Worm (Caenorhabditis elegans): ENCODE results near the gene grl-14.

Gene grl-14

DNA sequence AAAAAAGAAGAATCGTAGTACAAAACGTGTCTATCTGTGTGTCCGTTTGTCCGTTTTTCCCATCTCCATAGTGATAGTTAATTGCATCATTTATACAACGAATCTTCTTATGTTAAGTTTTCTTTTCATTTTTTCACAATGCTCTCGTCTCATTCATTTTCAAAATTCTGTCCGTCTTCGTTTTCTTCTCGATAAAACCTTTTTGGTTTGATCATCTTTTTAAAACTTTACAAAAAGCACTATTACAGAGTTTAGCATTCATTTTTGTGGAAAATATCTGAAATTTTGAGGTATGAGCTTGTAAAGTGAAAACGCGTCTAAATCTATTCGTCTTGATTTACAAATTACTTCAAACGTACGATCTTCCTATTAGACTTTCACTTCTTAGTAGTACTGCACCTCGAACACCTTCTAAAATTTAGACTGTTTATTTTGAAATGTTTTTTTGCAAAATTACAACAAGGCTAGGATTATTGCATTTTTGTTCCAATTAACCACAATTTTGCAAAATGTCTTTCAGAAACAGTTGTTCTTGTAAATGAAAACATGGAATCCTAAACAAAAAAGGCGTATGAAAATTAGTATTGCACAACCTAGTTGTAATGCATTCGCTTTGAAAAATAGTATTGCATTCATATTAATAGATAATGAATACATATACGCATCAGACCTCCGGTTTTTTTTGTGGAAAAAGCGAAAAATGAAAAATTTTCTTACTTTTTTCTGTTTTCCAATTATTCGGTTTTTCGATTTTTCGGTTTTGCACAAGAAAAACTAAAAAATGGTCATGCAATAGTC lies 40.1 kb upstream of the grl-14 start:
- peak; percentile 30 to 52 for TF ChIP-seq hif-1 (tag; optimal IDR thresholded peaks at IDR 0.05)
- peak; percentile 25 for TF ChIP-seq dve-1 (tag; optimal IDR thresholded peaks at IDR 0.05; ENCODE audit: insufficient read depth)
- peak; percentile 84 for TF ChIP-seq ama-1 (optimal IDR thresholded peaks at IDR 0.05)
- no peak for TF ChIP-seq pqm-1 (tag; optimal IDR thresholded peaks at IDR 0.05)
- peak; percentile 10 for TF ChIP-seq hlh-30 (tag; optimal IDR thresholded peaks at IDR 0.05; ENCODE audit: insufficient read depth)
- no peak for TF ChIP-seq ces-1 (GFP tag; optimal IDR thresholded peaks at IDR 0.05)
- TF ChIP-seq mep-1 (tag; optimal IDR thresholded peaks at IDR 0.05) = peak; percentile 63
- TF ChIP-seq pha-4 (GFP tag; IDR thresholded peaks at IDR 0.05) = peak; percentile 12; the same call in 1 of the 2 replicates
- no peak for TF ChIP-seq pha-4 (tag; optimal IDR thresholded peaks at IDR 0.05)
- TF ChIP-seq nhr-25 (tag; optimal IDR thresholded peaks at IDR 0.05; ENCODE audit: borderline replicate concordance, insufficient read depth) = no peak
- no peak for TF ChIP-seq snpc-4 (tag; optimal IDR thresholded peaks at IDR 0.05)
- TF ChIP-seq mdt-29 (GFP tag; IDR thresholded peaks at IDR 0.05) = 0 out of 2 replicates have a peak, but pooled peaks have one; percentile 8
- TF ChIP-seq daf-16 (GFP tag; optimal IDR thresholded peaks at IDR 0.05) = no peak
- peak; percentile 7 for TF ChIP-seq daf-16 (tag; optimal IDR thresholded peaks at IDR 0.05)
- peak; percentile 14; the same call in 1 of the 2 replicates for TF ChIP-seq nhr-42 (GFP tag; IDR thresholded peaks at IDR 0.05)
- TF ChIP-seq aha-1 (tag) = peak; percentile 64
- peak; percentile 59 for TF ChIP-seq nhr-102 (tag; optimal IDR thresholded peaks at IDR 0.05)

DNA sequence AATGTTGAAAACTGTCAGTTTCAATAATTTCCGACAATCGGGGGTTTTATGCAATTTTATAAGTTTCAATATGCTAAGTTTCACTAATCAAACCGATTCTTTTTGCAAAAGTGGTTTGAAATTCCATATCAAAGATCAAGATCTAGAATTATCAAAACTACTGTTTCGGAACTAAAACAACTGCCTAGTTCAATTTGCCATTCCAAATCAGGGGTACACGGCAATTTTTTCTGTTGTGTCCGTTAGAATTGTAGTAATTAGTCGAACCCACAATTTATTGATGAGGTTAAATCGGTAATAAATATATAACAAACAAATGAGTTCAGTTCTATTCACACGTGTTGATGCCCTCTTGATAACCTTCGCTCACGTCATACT lies 39.5 kb upstream of the grl-14 start:
- TF ChIP-seq php-3 (GFP tag; IDR thresholded peaks at IDR 0.05) (no peak), nhr-111 (GFP tag; optimal IDR thresholded peaks at IDR 0.05) (no peak), daf-16 (GFP tag; optimal IDR thresholded peaks at IDR 0.05) (no peak), daf-16 (tag; optimal IDR thresholded peaks at IDR 0.05) (peak; percentile 63), nhr-28 (tag; optimal IDR thresholded peaks at IDR 0.05) (peak; percentile 17), pqm-1 (tag; optimal IDR thresholded peaks at IDR 0.05) (no peak), dmd-6 (GFP tag; IDR thresholded peaks at IDR 0.05) (no peak), skn-1 (tag; optimal IDR thresholded peaks at IDR 0.05) (no peak), unc-62 (GFP tag; optimal IDR thresholded peaks at IDR 0.05 in 1 of 2) (peak in 1 of 2 experiments; percentile 86), unc-62 (tag; optimal IDR thresholded peaks at IDR 0.05) (no peak)

DNA sequence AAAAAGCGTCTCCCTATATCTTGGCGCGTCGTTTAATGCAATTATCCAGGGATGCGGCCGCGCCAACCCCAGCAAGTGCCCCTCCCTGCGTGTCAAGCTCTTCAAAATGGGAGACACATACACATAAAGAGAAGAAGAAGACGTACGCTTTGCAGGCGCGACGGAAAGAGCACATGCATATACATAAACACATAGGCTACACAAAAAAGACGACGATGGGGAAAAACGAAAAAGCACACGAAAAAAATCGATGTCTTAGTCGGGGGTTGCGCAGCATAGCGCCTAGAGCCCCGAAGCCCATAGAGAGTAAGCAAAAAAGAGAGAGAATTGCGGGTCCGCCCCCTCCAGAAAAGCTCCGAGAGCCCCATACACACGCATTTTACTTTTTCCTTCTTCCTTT lies 36.3 kb upstream of the grl-14 start, which contains the start of gene tpan-1:
TSS of gene tpan-1 (plus strand) at position 398 of the 400 bp plus-strand sequence.
- no peak for TF ChIP-seq ceh-20 (GFP tag; IDR thresholded peaks at IDR 0.05)
- TF ChIP-seq nhr-237 (tag; optimal IDR thresholded peaks at IDR 0.05) = no peak
- TF ChIP-seq dmd-9 (GFP tag; IDR thresholded peaks at IDR 0.05) = 0 out of 2 replicates have a peak, but pooled peaks have one; percentile 38
- peak; percentile 42 for TF ChIP-seq hlh-30 (tag; optimal IDR thresholded peaks at IDR 0.05; ENCODE audit: insufficient read depth)
- no peak for TF ChIP-seq skn-1 (tag; optimal IDR thresholded peaks at IDR 0.05)
- peak; percentile 78 for TF ChIP-seq aha-1 (tag)
- peak; percentile 50; the same call in 1 of the 2 replicates for TF ChIP-seq saeg-2 (GFP tag; IDR thresholded peaks at IDR 0.05)
- peak; percentile 65 for TF ChIP-seq mep-1 (tag; optimal IDR thresholded peaks at IDR 0.05)
- TF ChIP-seq mdl-1 (tag; optimal IDR thresholded peaks at IDR 0.05) = peak in 1 of 2 experiments; percentile 82
- TF ChIP-seq rbr-2 (tag; optimal IDR thresholded peaks at IDR 0.05) = peak; percentile 84
- peak; percentile 72 for TF ChIP-seq hmg-1.1 (GFP tag; IDR thresholded peaks at IDR 0.05)
- no peak for TF ChIP-seq daf-19 (GFP tag; conservative IDR thresholded peaks at IDR 0.05)
- no peak for TF ChIP-seq daf-16 (GFP tag; optimal IDR thresholded peaks at IDR 0.05)
- peak; percentile 3 for TF ChIP-seq daf-16 (tag; optimal IDR thresholded peaks at IDR 0.05)
- peak; percentile 53 for TF ChIP-seq fkh-10 (GFP tag; optimal IDR thresholded peaks at IDR 0.05)
- TF ChIP-seq unc-62 (GFP tag; optimal IDR thresholded peaks at IDR 0.05 in 1 of 2) = peak in 1 of 2 experiments; percentile 85
- no peak for TF ChIP-seq unc-62 (tag; optimal IDR thresholded peaks at IDR 0.05)
- TF ChIP-seq lsy-2 (tag; optimal IDR thresholded peaks at IDR 0.05) = peak in 1 of 2 experiments; percentile 67
- TF ChIP-seq daf-8 (GFP tag; IDR thresholded peaks at IDR 0.05) = no peak
- TF ChIP-seq ces-1 (GFP tag; optimal IDR thresholded peaks at IDR 0.05) = peak; percentile 50
- peak; percentile 82; the same call in 1 of the 2 replicates for TF ChIP-seq ctbp-1 (GFP tag; IDR thresholded peaks at IDR 0.05)
- no peak for TF ChIP-seq nhr-76 (tag; optimal IDR thresholded peaks at IDR 0.05)
- peak; percentile 3 for TF ChIP-seq F37D6.2 (tag; optimal IDR thresholded peaks at IDR 0.05)
- TF ChIP-seq nhr-42 (GFP tag; IDR thresholded peaks at IDR 0.05) = 0 out of 2 replicates have a peak, but pooled peaks have one; percentile 20
- TF ChIP-seq hif-1 (tag; optimal IDR thresholded peaks at IDR 0.05) = peak in 1 of 2 experiments; percentile 92
- TF ChIP-seq nhr-11 (tag; optimal IDR thresholded peaks at IDR 0.05) = peak; percentile 32
- peak; percentile 32 for TF ChIP-seq mes-2 (tag; optimal IDR thresholded peaks at IDR 0.05; ENCODE audit: poor library complexity, severe bottlenecking)
- 0 out of 2 replicates have a peak, but pooled peaks have one; percentile 20 for TF ChIP-seq dmd-6 (GFP tag; IDR thresholded peaks at IDR 0.05)
- 0 out of 2 replicates have a peak, but pooled peaks have one; percentile 5 for TF ChIP-seq vab-7 (GFP tag; IDR thresholded peaks at IDR 0.05)
- no peak for TF ChIP-seq nhr-77 (tag; optimal IDR thresholded peaks at IDR 0.05)

Measured in whole organism, L4 larva.